Worm (Caenorhabditis elegans) whole organism, midembryonic: ENCODE measurements around the gene C53D6.4.

Source experiments
- flt-1 ChIP-seq: fragments of 200-800 bp; sonication (Bioruptor generic); IDR thresholded peaks from 2 replicates; pipeline ENCODE4 v1.3.6; 2022; ENCODE audit warnings: missing genetic modification characterization, missing compliant biosample characterization
- klf-2 ChIP-seq: fragments of 200-800 bp; sonication (Bioruptor generic); conservative IDR thresholded peaks from 2 replicates; pipeline ENCODE4 v1.3.6; 2022; ENCODE audit warnings: missing genetic modification reagents, missing genetic modification characterization, missing compliant biosample characterization
- med-1 ChIP-seq: sonication (generic microtip); optimal IDR thresholded peaks from 2 replicates; lab custom pipeline; 2017; ENCODE audit warnings: missing genetic modification characterization, mild to moderate bottlenecking, missing compliant biosample characterization, antibody characterized with exemption, missing genetic modification reagents; ENCODE audit not compliant: insufficient read depth
- ref-1 ChIP-seq: fragments of 200-800 bp; sonication (Bioruptor generic); conservative IDR thresholded peaks from 2 replicates; pipeline ENCODE4 v1.3.6; 2022; ENCODE audit warnings: missing genetic modification reagents, missing genetic modification characterization, missing compliant biosample characterization
- tab-1 ChIP-seq: fragments of 200-800 bp; sonication (Bioruptor generic); IDR thresholded peaks from 2 replicates; pipeline ENCODE4 v1.3.6; 2022; ENCODE audit warnings: missing genetic modification characterization, missing compliant biosample characterization
- ztf-23 ChIP-seq: fragments of 200-800 bp; sonication (Bioruptor generic); IDR thresholded peaks from 2 replicates; pipeline ENCODE4 v1.3.6; 2022; ENCODE audit warnings: missing genetic modification reagents, missing genetic modification characterization, missing compliant biosample characterization
- ztf-29 ChIP-seq: fragments of 200-800 bp; sonication (Bioruptor generic); IDR thresholded peaks from 2 replicates; pipeline ENCODE4 v1.3.6; 2022; ENCODE audit warnings: missing genetic modification reagents, missing genetic modification characterization, missing compliant biosample characterization

DNA sequence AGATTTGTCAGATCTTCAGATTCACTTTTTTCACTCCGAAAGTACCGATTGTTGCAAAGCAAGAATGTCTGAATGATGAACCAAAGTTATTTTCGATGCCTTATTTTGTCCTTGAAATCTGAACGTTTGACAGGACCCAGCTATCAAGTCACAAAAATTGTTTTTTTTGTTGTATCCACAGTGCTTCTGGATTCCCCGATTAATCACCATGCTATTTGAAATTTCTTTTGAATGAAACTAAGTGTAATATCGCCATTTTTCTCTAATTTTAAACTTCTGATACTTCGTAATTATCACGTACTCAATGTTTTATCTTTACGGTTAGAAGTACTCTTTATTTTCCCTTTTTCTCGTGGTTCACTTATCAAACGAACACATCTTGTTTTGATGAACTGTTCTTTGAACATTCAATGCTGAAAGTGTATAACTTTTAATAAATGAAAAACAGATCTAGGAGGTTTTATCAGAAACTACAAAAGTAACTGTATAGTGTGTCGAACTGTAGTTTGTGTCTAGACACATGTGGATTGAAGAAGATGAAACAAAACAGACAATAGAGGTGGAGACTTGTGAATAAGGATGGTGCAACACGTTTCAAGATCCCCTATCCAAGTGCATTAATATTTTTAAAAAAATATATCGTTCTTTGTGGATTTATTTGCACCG lies 30.9 kb upstream of the C53D6.4 start:
- TF ChIP-seq ztf-29 (GFP tag; lab: Robert Waterston, UW) (no peak), flt-1 (GFP tag; lab: Robert Waterston, UW) (no peak), tab-1 (GFP tag; lab: Robert Waterston, UW) (no peak), klf-2 (GFP tag; lab: Robert Waterston, UW) (no peak), med-1 (no peak), ref-1 (no peak), ztf-23 (GFP tag; lab: Robert Waterston, UW) (no peak)
